Worm (Caenorhabditis elegans): Measurements from ENCODE around the gene chhy-1.

DNA sequence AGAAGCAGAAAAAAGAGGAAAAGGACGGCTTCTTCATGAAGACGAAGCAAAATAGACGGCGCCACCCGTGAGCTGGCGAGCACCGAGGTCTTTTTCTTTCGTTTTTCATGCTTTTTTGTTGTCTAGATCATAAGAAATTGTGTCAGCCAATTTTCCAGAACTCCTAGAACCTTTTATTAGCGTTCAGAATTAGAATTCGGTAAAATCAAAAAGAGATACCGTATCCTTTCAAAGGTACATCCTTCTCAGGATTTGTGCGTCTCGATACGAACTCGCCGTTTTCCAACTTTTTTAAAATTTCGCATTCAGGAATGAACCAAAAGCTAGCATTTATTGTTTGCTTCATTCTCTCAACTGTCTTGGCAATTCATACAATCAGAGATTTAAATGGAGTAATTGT lies 44.4 kb downstream of the chhy-1 start, which contains the start of gene F54C9.7:
- TF ChIP-seq nhr-28 (tag; optimal IDR thresholded peaks at IDR 0.05) (no peak), snpc-4 (tag; optimal IDR thresholded peaks at IDR 0.05) (no peak)

All from whole organism, L1 larva.